Worm (Caenorhabditis elegans) whole organism, L1 larva: ENCODE measurements around the gene ceeh-2.

ENCODE experiments used
- C16A3.4 ChIP-seq: fragments of 150-350 bp; optimal IDR thresholded peaks from 2 replicates; lab custom pipeline; 2014; ENCODE audit warnings: missing biosample characterization, missing genetic modification characterization
- F16B12.6 ChIP-seq: fragments of 150-350 bp; optimal IDR thresholded peaks from 2 replicates; lab custom pipeline; 2014; ENCODE audit warnings: missing biosample characterization, missing genetic modification characterization
- Y116A8C.19 ChIP-seq: sonication (generic microtip); optimal IDR thresholded peaks from 2 replicates; lab custom pipeline; 2016; ENCODE audit warnings: missing compliant biosample characterization, missing genetic modification characterization, borderline replicate concordance
- aha-1 ChIP-seq: fragments of 150-350 bp; optimal IDR thresholded peaks from 2 replicates; lab custom pipeline; 2014; ENCODE audit warnings: missing biosample characterization, missing genetic modification characterization
- alr-1 ChIP-seq: fragments of 200-800 bp; sonication (Bioruptor generic); optimal IDR thresholded peaks from 2 replicates; lab custom pipeline; 2018; ENCODE audit warnings: borderline replicate concordance, mild to moderate bottlenecking, missing genetic modification characterization, missing compliant biosample characterization
- aly-2 ChIP-seq: fragments of 150-350 bp; optimal IDR thresholded peaks from 2 replicates; lab custom pipeline; 2014; ENCODE audit warnings: missing biosample characterization, missing genetic modification characterization
- ama-1 ChIP-seq: fragments of 150-350 bp; optimal IDR thresholded peaks from 2 replicates; lab custom pipeline; 2014
- ceh-63 ChIP-seq: fragments of 200-800 bp; sonication (Bioruptor generic); optimal IDR thresholded peaks from 2 replicates; lab custom pipeline; 2018; ENCODE audit warnings: mild to moderate bottlenecking, missing genetic modification characterization, missing compliant biosample characterization
- ceh-8 ChIP-seq: fragments of 200-800 bp; sonication (Bioruptor generic); optimal IDR thresholded peaks from 2 replicates; lab custom pipeline; 2018; ENCODE audit warnings: mild to moderate bottlenecking, missing genetic modification characterization, moderate library complexity, missing compliant biosample characterization
- ceh-88 ChIP-seq: fragments of 200-800 bp; sonication (Bioruptor generic); IDR thresholded peaks from 2 replicates; pipeline ENCODE4 v1.3.6; 2022; ENCODE audit warnings: missing genetic modification characterization, missing compliant biosample characterization
- ceh-90 ChIP-seq: sonication (generic microtip); optimal IDR thresholded peaks from 2 replicates; lab custom pipeline; 2016; ENCODE audit warnings: missing genetic modification characterization, missing compliant biosample characterization
- dpl-1 ChIP-seq, 3 experiments: fragments of 150-350 bp in 2 of 3; sonication (generic microtip) in 1 of 3; optimal IDR thresholded peaks; 2 replicates each; lab custom pipeline; 2014 to 2017; ENCODE audit warnings: missing biosample characterization in 3 of 3, missing genetic modification characterization in 3 of 3, missing genetic modification reagents in 3 of 3
- efl-3 ChIP-seq: fragments of 200-800 bp; sonication (Bioruptor generic); optimal IDR thresholded peaks from 2 replicates; lab custom pipeline; 2018; ENCODE audit warnings: mild to moderate bottlenecking, missing genetic modification characterization, missing compliant biosample characterization
- egl-13 ChIP-seq: sonication (generic microtip); optimal IDR thresholded peaks from 2 replicates; lab custom pipeline; 2016; ENCODE audit warnings: missing genotype, missing genetic modification reagents, missing genetic modification characterization, missing compliant biosample characterization
- egl-27 ChIP-seq, 2 experiments: fragments of 150-350 bp in 1 of 2; sonication (generic microtip); optimal IDR thresholded peaks; 3 replicates each; lab custom pipeline; 2017 to 2018; ENCODE audit warnings: missing biosample characterization in 2 of 2, missing genetic modification characterization in 2 of 2, missing genetic modification reagents in 2 of 2
- elt-2 ChIP-seq: sonication (generic microtip); optimal IDR thresholded peaks from 2 replicates; lab custom pipeline; 2016; ENCODE audit warnings: missing genetic modification characterization, mild to moderate bottlenecking, inconsistent platforms, missing compliant biosample characterization, missing genetic modification reagents
- elt-3 ChIP-seq, 6 experiments: fragments of 150-350 bp in 1 of 6; sonication (generic microtip); optimal IDR thresholded peaks; 2 replicates each; lab custom pipeline; 2017 to 2018; ENCODE audit warnings: missing biosample characterization in 6 of 6, missing genetic modification characterization in 6 of 6, inconsistent platforms in 1 of 6
- fkh-10 ChIP-seq: sonication (generic microtip); optimal IDR thresholded peaks from 2 replicates; lab custom pipeline; 2017; ENCODE audit warnings: missing biosample characterization, missing genetic modification reagents, missing genetic modification characterization
- fkh-4 ChIP-seq: sonication (generic microtip); optimal IDR thresholded peaks from 2 replicates; lab custom pipeline; 2016; ENCODE audit warnings: missing compliant biosample characterization, missing genetic modification characterization, borderline replicate concordance
- fkh-8 ChIP-seq: sonication (generic microtip); optimal IDR thresholded peaks from 2 replicates; lab custom pipeline; 2016; ENCODE audit warnings: mild to moderate bottlenecking, missing genetic modification characterization, missing compliant biosample characterization
- grh-1 ChIP-seq: fragments of 200-800 bp; sonication (Bioruptor generic); IDR thresholded peaks from 2 replicates; pipeline ENCODE4 v1.3.6; 2022; ENCODE audit warnings: missing genetic modification reagents, missing genetic modification characterization, missing compliant biosample characterization
- hlh-17 ChIP-seq: fragments of 200-800 bp; sonication (Bioruptor generic); optimal IDR thresholded peaks from 2 replicates; lab custom pipeline; 2018; ENCODE audit warnings: missing genetic modification characterization, mild to moderate bottlenecking, missing compliant biosample characterization, moderate library complexity, borderline replicate concordance
- irx-1 ChIP-seq: sonication (generic microtip); optimal IDR thresholded peaks from 2 replicates; lab custom pipeline; 2016; ENCODE audit warnings: missing genetic modification characterization, missing compliant biosample characterization
- isw-1 ChIP-seq: fragments of 200-800 bp; sonication (Bioruptor generic); IDR thresholded peaks from 2 replicates; pipeline ENCODE4 v1.3.6; 2022; ENCODE audit warnings: missing genetic modification characterization, missing compliant biosample characterization
- lin-13 ChIP-seq: fragments of 150-350 bp; optimal IDR thresholded peaks from 2 replicates; lab custom pipeline; 2014; ENCODE audit warnings: missing biosample characterization, missing genetic modification reagents, missing genetic modification characterization
- lin-35 ChIP-seq, 2 experiments: fragments of 150-350 bp; optimal IDR thresholded peaks; 2 replicates each; lab custom pipeline; 2014; ENCODE audit warnings: missing biosample characterization in 2 of 2, missing genetic modification characterization in 2 of 2, missing genetic modification reagents in 2 of 2
- mdl-1 ChIP-seq, 2 experiments: fragments of 150-350 bp; optimal IDR thresholded peaks; 2 replicates each; lab custom pipeline; 2014 to 2017; ENCODE audit warnings: missing biosample characterization in 2 of 2, missing genetic modification characterization in 2 of 2, inconsistent platforms in 1 of 2
- mef-2 ChIP-seq: fragments of 150-350 bp; optimal IDR thresholded peaks from 2 replicates; lab custom pipeline; 2014; ENCODE audit warnings: missing biosample characterization, missing genetic modification characterization
- nhr-11 ChIP-seq: fragments of 150-350 bp; optimal IDR thresholded peaks from 2 replicates; lab custom pipeline; 2014; ENCODE audit warnings: missing biosample characterization, missing genetic modification characterization
- nhr-12 ChIP-seq: sonication (generic microtip); optimal IDR thresholded peaks from 2 replicates; lab custom pipeline; 2017; ENCODE audit warnings: missing biosample characterization, missing genetic modification characterization
- nhr-19 ChIP-seq: fragments of 200-800 bp; sonication (Bioruptor generic); conservative IDR thresholded peaks from 2 replicates; pipeline ENCODE4 v1.3.6; 2022; ENCODE audit warnings: missing genetic modification characterization, missing compliant biosample characterization
- nhr-20 ChIP-seq: sonication (generic microtip); optimal IDR thresholded peaks from 2 replicates; lab custom pipeline; 2016; ENCODE audit warnings: mild to moderate bottlenecking, missing genetic modification characterization, missing compliant biosample characterization
- nhr-237 ChIP-seq: fragments of 150-350 bp; optimal IDR thresholded peaks from 2 replicates; lab custom pipeline; 2014; ENCODE audit warnings: missing biosample characterization, missing genetic modification characterization
- nhr-71 ChIP-seq: sonication (generic microtip); optimal IDR thresholded peaks from 2 replicates; lab custom pipeline; 2016; ENCODE audit warnings: mild to moderate bottlenecking, missing genetic modification characterization, moderate library complexity, missing compliant biosample characterization
- nhr-76 ChIP-seq: sonication (generic microtip); optimal IDR thresholded peaks from 2 replicates; lab custom pipeline; 2017; ENCODE audit warnings: missing biosample characterization, missing genetic modification characterization
- nhr-84 ChIP-seq: sonication (generic microtip); optimal IDR thresholded peaks from 2 replicates; lab custom pipeline; 2017; ENCODE audit warnings: missing biosample characterization, missing genetic modification characterization
- nhr-90 ChIP-seq: sonication (generic microtip); optimal IDR thresholded peaks from 2 replicates; lab custom pipeline; 2016; ENCODE audit warnings: mild to moderate bottlenecking, missing genetic modification characterization, missing compliant biosample characterization; ENCODE audit not compliant: poor library complexity
- pqm-1 ChIP-seq: sonication (generic microtip); optimal IDR thresholded peaks from 3 replicates; lab custom pipeline; 2017; ENCODE audit warnings: missing biosample characterization, missing genetic modification characterization
- rnt-1 ChIP-seq: sonication (generic microtip); optimal IDR thresholded peaks from 2 replicates; lab custom pipeline; 2016; ENCODE audit warnings: mild to moderate bottlenecking, missing genetic modification characterization, moderate library complexity, missing compliant biosample characterization
- skn-1 ChIP-seq: fragments of 150-350 bp; optimal IDR thresholded peaks from 2 replicates; lab custom pipeline; 2014; ENCODE audit warnings: missing biosample characterization, missing genetic modification characterization
- snpc-4 ChIP-seq: fragments of 150-350 bp; optimal IDR thresholded peaks from 2 replicates; lab custom pipeline; 2014; ENCODE audit warnings: missing biosample characterization, missing genetic modification characterization
- sptf-1 ChIP-seq: fragments of 150-350 bp; optimal IDR thresholded peaks from 2 replicates; lab custom pipeline; 2014; ENCODE audit warnings: missing biosample characterization, missing genetic modification characterization
- tbx-2 ChIP-seq: sonication (generic microtip); optimal IDR thresholded peaks from 2 replicates; lab custom pipeline; 2016; ENCODE audit warnings: missing genetic modification characterization, missing compliant biosample characterization
- tlp-1 ChIP-seq: fragments of 150-350 bp; optimal IDR thresholded peaks from 2 replicates; lab custom pipeline; 2014; ENCODE audit warnings: missing biosample characterization, missing genetic modification characterization
- unc-130 ChIP-seq: fragments of 150-350 bp; optimal IDR thresholded peaks from 2 replicates; lab custom pipeline; 2017; ENCODE audit warnings: missing biosample characterization, missing genetic modification characterization, inconsistent platforms
- unc-62 ChIP-seq: fragments of 150-350 bp; optimal IDR thresholded peaks from 2 replicates; lab custom pipeline; 2014; ENCODE audit warnings: missing biosample characterization, missing genetic modification reagents, missing genetic modification characterization
- unc-86 ChIP-seq: sonication (generic microtip); optimal IDR thresholded peaks from 2 replicates; lab custom pipeline; 2016; ENCODE audit warnings: missing genetic modification characterization, missing compliant biosample characterization
- unc-98 ChIP-seq: fragments of 200-800 bp; sonication (Bioruptor generic); IDR thresholded peaks from 2 replicates; pipeline ENCODE4 v1.3.6; 2022; ENCODE audit warnings: missing genetic modification characterization, missing compliant biosample characterization
- vab-15 ChIP-seq: sonication (generic microtip); optimal IDR thresholded peaks from 2 replicates; lab custom pipeline; 2017; ENCODE audit warnings: missing genotype, mild to moderate bottlenecking, missing genetic modification characterization, missing compliant biosample characterization
- xbp-1 ChIP-seq: sonication (generic microtip); optimal IDR thresholded peaks from 2 replicates; lab custom pipeline; 2016; ENCODE audit warnings: missing genetic modification characterization, missing compliant biosample characterization
- zag-1 ChIP-seq: fragments of 150-350 bp; optimal IDR thresholded peaks from 2 replicates; lab custom pipeline; 2014; ENCODE audit warnings: missing biosample characterization, missing genetic modification characterization
- zip-4 ChIP-seq: fragments of 200-800 bp; sonication (Bioruptor generic); optimal IDR thresholded peaks from 2 replicates; lab custom pipeline; 2018; ENCODE audit warnings: mild to moderate bottlenecking, missing genetic modification characterization, moderate library complexity, missing compliant biosample characterization
- ztf-11 ChIP-seq, 2 experiments: sonication (generic microtip); optimal IDR thresholded peaks; 2 replicates each; lab custom pipeline; 2016 to 2017; ENCODE audit warnings: missing genetic modification characterization in 2 of 2, missing biosample characterization in 1 of 2, missing compliant biosample characterization in 1 of 2

The ceeh-2 gene

ce11 chrV:10352928-10353427 lies 4.7 kb downstream of the ceeh-2 start, which contains the start of gene nol-56 (continued):
- TF ChIP-seq nhr-71 (tag; lab: Kevin White, UChicago) (peak; percentile 93), ceh-8 (GFP tag; lab: Kevin White, UChicago) (peak; percentile 54), F16B12.6 (tag; lab: Kevin White, UChicago) (peak; percentile 47), unc-62 (GFP tag; lab: Kevin White, UChicago) (no peak), elt-3 (tag; optimal IDR thresholded peaks at IDR 0.05; lab: Kevin White, UChicago) (peak in 2 of 6 experiments; percentile 44 to 47), nhr-11 (tag; lab: Kevin White, UChicago) (no peak), efl-3 (GFP tag; lab: Kevin White, UChicago) (peak; percentile 43), zip-4 (GFP tag; lab: Kevin White, UChicago) (peak; percentile 47), tbx-2 (tag; lab: Kevin White, UChicago) (peak; percentile 89), nhr-237 (tag; lab: Kevin White, UChicago) (peak; percentile 28), ama-1 (lab: Kevin White, UChicago) (no peak), irx-1 (tag; lab: Kevin White, UChicago) (peak; percentile 78), ceh-88 (GFP tag; lab: Robert Waterston, UW) (no peak; the same call in 1 of the 2 replicates), alr-1 (no peak), tlp-1 (no peak), ceh-90 (peak; percentile 75), nhr-84 (no peak), pqm-1 (tag; lab: Kevin White, UChicago) (no peak), egl-13 (peak; percentile 83), lin-13 (GFP tag; lab: Kevin White, UChicago) (peak; percentile 81), egl-27 (tag; optimal IDR thresholded peaks at IDR 0.05; lab: Kevin White, UChicago) (no peak), nhr-76 (tag; lab: Kevin White, UChicago) (no peak), unc-86 (tag; lab: Kevin White, UChicago) (peak; percentile 77), elt-2 (tag; lab: Kevin White, UChicago) (peak; percentile 58), fkh-8 (tag; lab: Kevin White, UChicago) (peak; percentile 77), mef-2 (tag; lab: Kevin White, UChicago) (no peak), fkh-4 (peak; percentile 43), skn-1 (tag; lab: Kevin White, UChicago) (peak; percentile 75), Y116A8C.19 (tag; lab: Kevin White, UChicago) (peak; percentile 2), isw-1 (GFP tag; lab: Robert Waterston, UW) (peak; percentile 82), mdl-1 (tag; optimal IDR thresholded peaks at IDR 0.05; lab: Kevin White, UChicago) (peak in 1 of 2 experiments; percentile 73), sptf-1 (no peak), vab-15 (tag; lab: Kevin White, UChicago) (no peak), rnt-1 (tag; lab: Kevin White, UChicago) (peak; percentile 95), fkh-10 (GFP tag; lab: Kevin White, UChicago) (no peak), unc-130 (tag; lab: Kevin White, UChicago) (peak; percentile 85), ceh-63 (GFP tag; lab: Kevin White, UChicago) (no peak), nhr-19 (GFP tag; lab: Robert Waterston, UW) (peak; percentile 84), nhr-12 (tag; lab: Kevin White, UChicago) (no peak), aha-1 (no peak), lin-35 (GFP tag; optimal IDR thresholded peaks at IDR 0.05; lab: Kevin White, UChicago) (peak; percentile 88 to 91), ztf-11 (tag; optimal IDR thresholded peaks at IDR 0.05; lab: Kevin White, UChicago) (peak in 1 of 2 experiments; percentile 86), grh-1 (GFP tag; lab: Robert Waterston, UW) (peak; percentile 70), C16A3.4 (tag; lab: Kevin White, UChicago) (peak; percentile 87), hlh-17 (no peak), aly-2 (peak; percentile 45), xbp-1 (tag; lab: Kevin White, UChicago) (peak; percentile 92), nhr-90 (tag; lab: Kevin White, UChicago) (peak; percentile 90), unc-98 (GFP tag; lab: Robert Waterston, UW) (no peak), nhr-20 (peak; percentile 91), zag-1 (tag; lab: Kevin White, UChicago) (no peak), dpl-1 (GFP tag; optimal IDR thresholded peaks at IDR 0.05; lab: Kevin White, UChicago) (peak; percentile 81 to 86 (median 85)), snpc-4 (peak; percentile 69)
